Worm (Caenorhabditis elegans) whole organism, L3 larva: ENCODE data around the gene srz-72.
"Not testable (repeated sequence)": the region's sequence is repeated elsewhere in the genome, so short reads cannot be mapped to it uniquely, and the experiment has no call there.

ENCODE experiments used
- aly-2 ChIP-seq: fragments of 150-350 bp; optimal IDR thresholded peaks from 2 replicates; lab custom pipeline; 2014; ENCODE audit warnings: missing biosample characterization, missing genetic modification characterization
- ceh-16 ChIP-seq: sonication (generic microtip); optimal IDR thresholded peaks from 2 replicates; lab custom pipeline; 2017; ENCODE audit warnings: missing biosample characterization, missing genetic modification characterization
- ceh-28 ChIP-seq: fragments of 150-350 bp; optimal IDR thresholded peaks from 2 replicates; lab custom pipeline; 2014; ENCODE audit warnings: missing biosample characterization, missing genetic modification reagents, missing genetic modification characterization
- ceh-82 ChIP-seq: fragments of 150-350 bp; optimal IDR thresholded peaks from 2 replicates; lab custom pipeline; 2014; ENCODE audit warnings: missing biosample characterization, missing genetic modification characterization
- ceh-9 ChIP-seq: sonication (generic microtip); optimal IDR thresholded peaks from 2 replicates; lab custom pipeline; 2018; ENCODE audit warnings: missing biosample characterization, missing genetic modification characterization
- daf-12 ChIP-seq: fragments of 150-350 bp; optimal IDR thresholded peaks from 2 replicates; lab custom pipeline; 2014; ENCODE audit warnings: missing biosample characterization, missing genetic modification reagents, missing genetic modification characterization
- egl-27 ChIP-seq: sonication (generic microtip); optimal IDR thresholded peaks from 4 replicates; lab custom pipeline; 2017; ENCODE audit warnings: missing biosample characterization, missing genetic modification reagents, missing genetic modification characterization
- elt-1 ChIP-seq: fragments of 150-350 bp; optimal IDR thresholded peaks from 2 replicates; lab custom pipeline; 2014; ENCODE audit warnings: missing biosample characterization, missing genetic modification characterization
- elt-2 ChIP-seq: sonication (generic microtip); optimal IDR thresholded peaks from 2 replicates; lab custom pipeline; 2016; ENCODE audit warnings: missing genetic modification reagents, mild to moderate bottlenecking, missing genetic modification characterization, missing compliant biosample characterization
- elt-3 ChIP-seq, 3 experiments: fragments of 150-350 bp in 1 of 3; sonication (generic microtip) in 2 of 3; optimal IDR thresholded peaks; 2 replicates in 2 of 3; 4 replicates in 1 of 3; lab custom pipeline; 2014 to 2017; ENCODE audit warnings: missing biosample characterization in 3 of 3, missing genetic modification characterization in 3 of 3
- fkh-10 ChIP-seq: sonication (generic microtip); optimal IDR thresholded peaks from 2 replicates; lab custom pipeline; 2017; ENCODE audit warnings: missing biosample characterization, missing genetic modification reagents, missing genetic modification characterization
- fkh-2 ChIP-seq: fragments of 150-350 bp; optimal IDR thresholded peaks from 2 replicates; lab custom pipeline; 2014; ENCODE audit warnings: missing biosample characterization, missing genetic modification reagents, missing genetic modification characterization
- fos-1 ChIP-seq: fragments of 150-350 bp; optimal IDR thresholded peaks from 2 replicates; lab custom pipeline; 2014; ENCODE audit warnings: missing biosample characterization, missing genetic modification characterization
- hmg-11 ChIP-seq: sonication (generic microtip); optimal IDR thresholded peaks from 2 replicates; lab custom pipeline; 2016; ENCODE audit warnings: missing genetic modification characterization, missing compliant biosample characterization
- lin-39 ChIP-seq: fragments of 150-350 bp; optimal IDR thresholded peaks from 2 replicates; lab custom pipeline; 2018; ENCODE audit warnings: missing biosample characterization, missing genetic modification reagents, missing genetic modification characterization
- mdl-1 ChIP-seq: fragments of 150-350 bp; optimal IDR thresholded peaks from 2 replicates; lab custom pipeline; 2014; ENCODE audit warnings: missing biosample characterization, missing genetic modification characterization
- mml-1 ChIP-seq: fragments of 150-350 bp; sonication (generic microtip); optimal IDR thresholded peaks from 3 replicates; lab custom pipeline; 2014; ENCODE audit warnings: missing biosample characterization, missing genetic modification characterization
- nfya-1 ChIP-seq: sonication (generic microtip); optimal IDR thresholded peaks from 2 replicates; lab custom pipeline; 2017; ENCODE audit warnings: missing genetic modification characterization, mild to moderate bottlenecking, missing compliant biosample characterization, antibody characterized with exemption, moderate library complexity; ENCODE audit not compliant: insufficient read depth
- nhr-11 ChIP-seq: fragments of 150-350 bp; optimal IDR thresholded peaks from 2 replicates; lab custom pipeline; 2014; ENCODE audit warnings: missing biosample characterization, missing genetic modification characterization
- nhr-23 ChIP-seq: fragments of 150-350 bp; optimal IDR thresholded peaks from 2 replicates; lab custom pipeline; 2014; ENCODE audit warnings: missing biosample characterization, missing genetic modification reagents, missing genetic modification characterization
- nhr-237 ChIP-seq: fragments of 150-350 bp; optimal IDR thresholded peaks from 2 replicates; lab custom pipeline; 2014; ENCODE audit warnings: missing biosample characterization, missing genetic modification characterization
- nhr-25 ChIP-seq: sonication (generic microtip); optimal IDR thresholded peaks from 2 replicates; lab custom pipeline; 2017; ENCODE audit warnings: missing biosample characterization, missing genetic modification characterization
- nhr-28 ChIP-seq: fragments of 150-350 bp; optimal IDR thresholded peaks from 2 replicates; lab custom pipeline; 2014; ENCODE audit warnings: missing biosample characterization, missing genetic modification characterization
- nhr-77 ChIP-seq: fragments of 150-350 bp; optimal IDR thresholded peaks from 2 replicates; lab custom pipeline; 2014; ENCODE audit warnings: missing biosample characterization, missing genetic modification characterization
- pha-4 ChIP-seq: fragments of 150-350 bp; optimal IDR thresholded peaks from 2 replicates; lab custom pipeline; 2014; ENCODE audit warnings: missing biosample characterization, missing genetic modification reagents, missing genetic modification characterization
- sea-2 ChIP-seq: fragments of 150-350 bp; sonication (generic microtip); optimal IDR thresholded peaks from 4 replicates; lab custom pipeline; 2014; ENCODE audit warnings: missing biosample characterization, missing genetic modification reagents, missing genetic modification characterization
- skn-1 ChIP-seq: fragments of 150-350 bp; optimal IDR thresholded peaks from 2 replicates; lab custom pipeline; 2014; ENCODE audit warnings: missing biosample characterization, missing genetic modification characterization
- snpc-4 ChIP-seq: fragments of 150-350 bp; optimal IDR thresholded peaks from 2 replicates; lab custom pipeline; 2014; ENCODE audit warnings: missing biosample characterization, missing genetic modification characterization
- tbx-2 ChIP-seq: sonication (generic microtip); optimal IDR thresholded peaks from 2 replicates; lab custom pipeline; 2016; ENCODE audit warnings: mild to moderate bottlenecking, missing genetic modification characterization, missing compliant biosample characterization
- unc-39 ChIP-seq: sonication (generic microtip); optimal IDR thresholded peaks from 4 replicates; lab custom pipeline; 2017; ENCODE audit warnings: missing biosample characterization, missing genetic modification characterization
- zag-1 ChIP-seq: fragments of 150-350 bp; optimal IDR thresholded peaks from 2 replicates; lab custom pipeline; 2014; ENCODE audit warnings: missing biosample characterization, missing genetic modification characterization
- ztf-4 ChIP-seq: fragments of 150-350 bp; optimal IDR thresholded peaks from 2 replicates; lab custom pipeline; 2014; ENCODE audit warnings: missing biosample characterization, missing genetic modification characterization

The srz-72 gene

ce11 chrIV:16307925-16308324, 9.0 kb downstream of the srz-72 start, which contains the start of gene rac-2:
Gene rac-2, plus strand, starts transcription at chrIV:16308225.
- TF ChIP-seq nhr-11; mml-1 (tag; lab: Kevin White, UChicago); ceh-28 (tag; lab: Kevin White, UChicago): not testable (repeated sequence)
- TF ChIP-seq, all 47 proteins: peak for 0; not testable (repeated sequence) for 47

ce11 chrIV:16310103-16310502, 11.2 kb downstream of the srz-72 start:
- TF ChIP-seq pha-4 (tag; lab: Kevin White, UChicago): no peak
- TF ChIP-seq nhr-77: no peak
- no peak for TF ChIP-seq nhr-28 (tag; lab: Kevin White, UChicago)
- no peak for TF ChIP-seq ceh-28 (tag; lab: Kevin White, UChicago)
- TF ChIP-seq skn-1 (tag; lab: Kevin White, UChicago): no peak
- TF ChIP-seq aly-2 (tag; lab: Kevin White, UChicago): no peak
- TF ChIP-seq ztf-4 (tag; lab: Kevin White, UChicago): no peak
- no peak for TF ChIP-seq nfya-1
- TF ChIP-seq fos-1: no peak
- no peak for TF ChIP-seq sea-2 (GFP tag; lab: Kevin White, UChicago)
- no peak for TF ChIP-seq zag-1 (tag; lab: Kevin White, UChicago)

ce11 chrIV:16320410-16320809, 21.5 kb downstream of the srz-72 start, which contains the start of gene K03D3.5:
Gene K03D3.5, minus strand, starts transcription at chrIV:16320510.
- TF ChIP-seq mdl-1 (tag; lab: Kevin White, UChicago): no peak
- no peak for TF ChIP-seq zag-1 (tag; lab: Kevin White, UChicago)
- no peak for TF ChIP-seq nhr-23 (tag; lab: Kevin White, UChicago)
- TF ChIP-seq ceh-16: no peak
- TF ChIP-seq fos-1: no peak
- no peak for TF ChIP-seq snpc-4 (tag; lab: Kevin White, UChicago)
- TF ChIP-seq nhr-77: no peak
- TF ChIP-seq mml-1 (tag; lab: Kevin White, UChicago): no peak
- TF ChIP-seq elt-1 (tag; lab: Kevin White, UChicago): no peak
- no peak for TF ChIP-seq fkh-2
- no peak for TF ChIP-seq nhr-237 (tag; lab: Kevin White, UChicago)
- TF ChIP-seq hmg-11 (tag; lab: Kevin White, UChicago): no peak
- no peak for TF ChIP-seq nhr-25
- no peak for TF ChIP-seq unc-39 (tag; lab: Kevin White, UChicago)
- no peak for TF ChIP-seq elt-2 (tag; lab: Kevin White, UChicago)
- no peak for TF ChIP-seq elt-3 (tag; optimal IDR thresholded peaks at IDR 0.05; lab: Kevin White, UChicago)
- no peak for TF ChIP-seq nhr-28 (tag; lab: Kevin White, UChicago)
- no peak for TF ChIP-seq daf-12 (tag; lab: Kevin White, UChicago)
- TF ChIP-seq, all 47 proteins: peak for 0

- TF ChIP-seq snpc-4 (tag; lab: Kevin White, UChicago) (no peak), mdl-1 (tag; lab: Kevin White, UChicago) (no peak), elt-1 (tag; lab: Kevin White, UChicago) (no peak), lin-39 (tag; lab: Kevin White, UChicago) (no peak), fkh-10 (GFP tag; lab: Kevin White, UChicago) (no peak), nhr-237 (tag; lab: Kevin White, UChicago) (no peak), unc-39 (tag; lab: Kevin White, UChicago) (no peak), skn-1 (tag; lab: Kevin White, UChicago) (no peak), zag-1 (tag; lab: Kevin White, UChicago) (no peak), daf-12 (tag; lab: Kevin White, UChicago) (no peak), egl-27 (tag; lab: Kevin White, UChicago) (no peak), mml-1 (tag; lab: Kevin White, UChicago) (no peak), tbx-2 (no peak), nfya-1 (no peak)
- TF ChIP-seq, all 47 proteins: peak for 0
Measured at ce11 chrIV:16320866-16321265, 21.9 kb downstream of the srz-72 start, which contains the start of gene srz-61. Gene srz-61, plus strand, starts transcription at chrIV:16321166.

- no peak for TF ChIP-seq sea-2 (GFP tag; lab: Kevin White, UChicago)
- TF ChIP-seq elt-1 (tag; lab: Kevin White, UChicago): no peak
- no peak for TF ChIP-seq ceh-9
- TF ChIP-seq mdl-1 (tag; lab: Kevin White, UChicago): no peak
- TF ChIP-seq ztf-4 (tag; lab: Kevin White, UChicago): no peak
- TF ChIP-seq ceh-82 (tag; lab: Kevin White, UChicago): no peak
- no peak for TF ChIP-seq nhr-23 (tag; lab: Kevin White, UChicago)
- TF ChIP-seq egl-27 (tag; lab: Kevin White, UChicago): no peak
- TF ChIP-seq elt-2 (tag; lab: Kevin White, UChicago): no peak
- TF ChIP-seq lin-39 (tag; lab: Kevin White, UChicago): no peak
- no peak for TF ChIP-seq elt-3 (tag; optimal IDR thresholded peaks at IDR 0.05; lab: Kevin White, UChicago)
- no peak for TF ChIP-seq hmg-11 (tag; lab: Kevin White, UChicago)
- TF ChIP-seq, all 47 proteins: peak for 0
Measured at ce11 chrIV:16323373-16323772, 24.4 kb downstream of the srz-72 start, which contains the start of gene srz-104. Gene srz-104, plus strand, starts transcription at chrIV:16323673.
